Fruit fly (Drosophila melanogaster): ENCODE results near the gene Surf4.
A peak's percentile ranks its signal among the peaks of the same experiment; 100 is the strongest.

DNA sequence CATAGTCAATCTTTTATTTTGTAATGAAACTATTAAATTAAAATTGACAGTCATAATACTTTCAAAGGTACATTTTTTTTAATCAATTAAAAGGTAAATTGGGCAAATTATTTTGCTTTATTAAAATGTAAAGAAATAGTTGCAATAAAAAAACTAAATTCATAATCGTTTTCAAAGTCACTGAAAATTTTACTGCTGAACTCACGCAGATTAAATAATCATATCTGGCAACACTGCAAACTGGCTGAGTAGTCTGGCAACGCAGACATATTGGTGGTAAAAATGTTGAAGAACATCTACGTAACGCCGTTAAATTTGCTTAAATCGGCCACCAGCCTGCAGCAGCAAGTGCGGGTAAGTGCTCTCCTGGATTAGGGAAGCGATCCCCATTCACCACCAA, 15.5 kb downstream of the Surf4 start, which contains the start of gene mRpL9:
- TF ChIP-seq CG8478 (optimal IDR thresholded peaks at IDR 0.05): no peak
- TF ChIP-seq CTCF (optimal IDR thresholded peaks at IDR 0.05): peak; percentile 4 to 23

Data from S2 (cell line).